Worm (Caenorhabditis elegans) whole organism, mixed stage, embryonic: ENCODE results near the gene eri-1.

Experiments used
- unc-62 ChIP-seq: fragments of 150-350 bp; optimal IDR thresholded peaks from 2 replicates; lab custom pipeline; 2014; ENCODE audit warnings: missing biosample characterization, missing genetic modification reagents, missing genetic modification characterization
- zip-8 ChIP-seq: fragments of 150-350 bp; optimal IDR thresholded peaks from 2 replicates; lab custom pipeline; 2014; ENCODE audit warnings: missing biosample characterization, missing genetic modification characterization
- ztf-11 ChIP-seq: fragments of 150-350 bp; optimal IDR thresholded peaks from 2 replicates; lab custom pipeline; 2014; ENCODE audit warnings: missing biosample characterization, missing genetic modification characterization

DNA sequence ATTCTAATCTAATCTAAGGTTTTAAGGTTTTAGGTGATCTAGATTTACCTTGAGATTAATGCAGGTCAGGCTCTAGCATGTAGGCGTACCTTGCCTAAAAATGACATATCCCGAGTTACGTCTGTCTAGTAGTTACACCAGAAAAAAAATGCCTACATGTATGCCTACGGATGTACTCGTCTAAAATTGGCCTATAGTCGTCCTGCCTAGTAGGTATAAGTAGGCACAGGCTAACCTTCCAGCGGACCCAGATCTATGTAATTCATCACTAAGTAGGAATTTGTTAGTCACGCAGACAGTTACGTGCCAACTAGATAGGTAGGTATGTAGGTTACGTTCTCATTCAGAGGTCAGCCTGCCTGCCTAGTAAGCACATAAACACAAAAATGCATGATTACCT, 47.5 kb upstream of the eri-1 start:
- TF ChIP-seq unc-62 (GFP tag; lab: Kevin White, UChicago) (no peak), ztf-11 (tag; lab: Kevin White, UChicago) (no peak), zip-8 (no peak)
